Worm (Caenorhabditis elegans) whole organism, L4 larva: ENCODE measurements around the gene sprr-2.

Source experiments
- D1046.2 ChIP-seq: fragments of 200-800 bp; sonication (Bioruptor generic); IDR thresholded peaks from 2 replicates; pipeline ENCODE4 v1.3.6; 2022; ENCODE audit warnings: missing genetic modification characterization, missing compliant biosample characterization
- F10B5.3 ChIP-seq: sonication (generic microtip); optimal IDR thresholded peaks from 2 replicates; lab custom pipeline; 2016; ENCODE audit warnings: mild to moderate bottlenecking, missing genetic modification characterization, missing compliant biosample characterization
- F26F4.8 ChIP-seq: fragments of 200-800 bp; sonication (Bioruptor generic); conservative IDR thresholded peaks from 2 replicates; pipeline ENCODE4 v1.3.6; 2022; ENCODE audit warnings: missing genetic modification characterization, missing compliant biosample characterization
- F37D6.2 ChIP-seq: sonication (generic microtip); optimal IDR thresholded peaks from 2 replicates; lab custom pipeline; 2016; ENCODE audit warnings: mild to moderate bottlenecking, missing genetic modification characterization, missing compliant biosample characterization
- F44E2.7 ChIP-seq: fragments of 200-800 bp; sonication (Bioruptor generic); IDR thresholded peaks from 2 replicates; pipeline ENCODE4 v2.1.2; 2022; ENCODE audit warnings: missing genetic modification characterization, missing compliant biosample characterization
- T20F7.1 ChIP-seq: fragments of 200-800 bp; sonication (Bioruptor generic); optimal IDR thresholded peaks from 2 replicates; lab custom pipeline; 2018; ENCODE audit warnings: mild to moderate bottlenecking, missing genetic modification characterization, missing compliant biosample characterization
- T26A8.4 ChIP-seq: fragments of 200-800 bp; sonication (Bioruptor generic); IDR thresholded peaks from 2 replicates; pipeline ENCODE4 v1.3.6; 2022; ENCODE audit warnings: missing genetic modification characterization, missing compliant biosample characterization
- Y105C5A.15 ChIP-seq: fragments of 200-800 bp; sonication (Bioruptor generic); IDR thresholded peaks from 2 replicates; pipeline ENCODE4 v1.3.6; 2022; ENCODE audit warnings: missing genetic modification characterization, missing compliant biosample characterization
- ZK337.2 ChIP-seq: fragments of 200-800 bp; sonication (Bioruptor generic); IDR thresholded peaks from 2 replicates; pipeline ENCODE4 v1.3.6; 2022; ENCODE audit warnings: missing genetic modification reagents, missing genetic modification characterization, missing compliant biosample characterization
- ZK546.5 ChIP-seq, 2 experiments: sonication (generic microtip); optimal IDR thresholded peaks; 2 replicates each; lab custom pipeline; 2017; ENCODE audit warnings: missing biosample characterization in 2 of 2, missing genetic modification characterization in 2 of 2
- aha-1 ChIP-seq: fragments of 150-350 bp; peaks from one replicate; lab custom pipeline; 2014; ENCODE audit warnings: missing biosample characterization, missing genetic modification characterization
- aly-2 ChIP-seq: sonication (generic microtip); optimal IDR thresholded peaks from 2 replicates; lab custom pipeline; 2018; ENCODE audit warnings: missing biosample characterization, missing genetic modification characterization
- arid-1 ChIP-seq: fragments of 200-800 bp; sonication (Bioruptor generic); conservative IDR thresholded peaks from 2 replicates; pipeline ENCODE4 v1.3.6; 2022; ENCODE audit warnings: missing genetic modification reagents, missing genetic modification characterization, missing compliant biosample characterization
- ceh-28 ChIP-seq: fragments of 150-350 bp; optimal IDR thresholded peaks from 2 replicates; lab custom pipeline; 2014; ENCODE audit warnings: missing biosample characterization, missing genetic modification reagents, missing genetic modification characterization
- ceh-32 ChIP-seq: sonication (generic microtip); optimal IDR thresholded peaks from 2 replicates; lab custom pipeline; 2016; ENCODE audit warnings: mild to moderate bottlenecking, missing genetic modification characterization, missing compliant biosample characterization; ENCODE audit not compliant: poor library complexity
- ceh-62 ChIP-seq: sonication (generic microtip); optimal IDR thresholded peaks from 2 replicates; lab custom pipeline; 2017; ENCODE audit warnings: missing biosample characterization, missing genetic modification characterization
- cey-2 ChIP-seq: sonication (generic microtip); optimal IDR thresholded peaks from 3 replicates; lab custom pipeline; 2017; ENCODE audit warnings: missing genetic modification characterization, mild to moderate bottlenecking, missing compliant biosample characterization, antibody characterized with exemption, borderline replicate concordance; ENCODE audit not compliant: insufficient read depth
- ctbp-1 ChIP-seq: fragments of 200-800 bp; sonication (Bioruptor generic); IDR thresholded peaks from 2 replicates; pipeline ENCODE4 v1.3.6; 2022; ENCODE audit warnings: missing genetic modification reagents, missing genetic modification characterization, missing compliant biosample characterization
- daf-8 ChIP-seq: fragments of 200-800 bp; sonication (Bioruptor generic); IDR thresholded peaks from 2 replicates; pipeline ENCODE4 v1.3.6; 2022; ENCODE audit warnings: missing genetic modification characterization, missing compliant biosample characterization
- dmd-8 ChIP-seq: fragments of 200-800 bp; sonication (Bioruptor generic); IDR thresholded peaks from 2 replicates; pipeline ENCODE4 v1.3.6; 2022; ENCODE audit warnings: missing genetic modification characterization, missing compliant biosample characterization
- duxl-1 ChIP-seq: sonication (generic microtip); optimal IDR thresholded peaks from 2 replicates; lab custom pipeline; 2016; ENCODE audit warnings: mild to moderate bottlenecking, missing genetic modification characterization, moderate library complexity, missing compliant biosample characterization; ENCODE audit not compliant: poor library complexity
- dve-1 ChIP-seq: sonication (generic microtip); optimal IDR thresholded peaks from 2 replicates; lab custom pipeline; 2017; ENCODE audit warnings: antibody characterized with exemption, mild to moderate bottlenecking, missing genetic modification characterization, missing compliant biosample characterization; ENCODE audit not compliant: insufficient read depth
- egl-43 ChIP-seq: fragments of 200-800 bp; sonication (Bioruptor generic); IDR thresholded peaks from 2 replicates; pipeline ENCODE4 v1.3.6; 2022; ENCODE audit warnings: missing genetic modification reagents, missing genetic modification characterization, missing compliant biosample characterization
- fkh-10 ChIP-seq: fragments of 150-350 bp; optimal IDR thresholded peaks from 2 replicates; lab custom pipeline; 2014; ENCODE audit warnings: missing biosample characterization, missing genetic modification reagents, missing genetic modification characterization
- gei-8 ChIP-seq: fragments of 200-800 bp; sonication (Bioruptor generic); optimal IDR thresholded peaks from 2 replicates; lab custom pipeline; 2018; ENCODE audit warnings: mild to moderate bottlenecking, missing genetic modification characterization, missing compliant biosample characterization
- hif-1 ChIP-seq, 2 experiments: sonication (generic microtip); optimal IDR thresholded peaks; 2 replicates each; lab custom pipeline; 2016 to 2017; ENCODE audit warnings: missing compliant biosample characterization in 2 of 2, missing genetic modification characterization in 2 of 2, missing genetic modification reagents in 2 of 2, missing genotype in 2 of 2, mild to moderate bottlenecking in 1 of 2
- hlh-30 ChIP-seq: sonication (generic microtip); optimal IDR thresholded peaks from 2 replicates; lab custom pipeline; 2017; ENCODE audit warnings: antibody characterized with exemption, mild to moderate bottlenecking, missing genetic modification characterization, missing compliant biosample characterization; ENCODE audit not compliant: insufficient read depth
- hmg-1.1 ChIP-seq: fragments of 200-800 bp; sonication (Bioruptor generic); IDR thresholded peaks from 2 replicates; pipeline ENCODE4 v1.3.6; 2022; ENCODE audit warnings: missing genetic modification reagents, missing genetic modification characterization, missing compliant biosample characterization
- lim-7 ChIP-seq: fragments of 200-800 bp; sonication (Bioruptor generic); IDR thresholded peaks from 2 replicates; pipeline ENCODE4 v1.3.6; 2022; ENCODE audit warnings: missing genetic modification characterization, missing compliant biosample characterization
- lin-1 ChIP-seq: fragments of 200-800 bp; sonication (Bioruptor generic); IDR thresholded peaks from 2 replicates; pipeline ENCODE4 v1.3.6; 2022; ENCODE audit warnings: missing genetic modification reagents, missing genetic modification characterization, missing compliant biosample characterization
- lin-29 ChIP-seq: fragments of 200-800 bp; sonication (Bioruptor generic); IDR thresholded peaks from 2 replicates; pipeline ENCODE4 v1.3.6; 2022; ENCODE audit warnings: missing genetic modification reagents, missing genetic modification characterization, missing compliant biosample characterization
- lin-39 ChIP-seq: fragments of 150-350 bp; optimal IDR thresholded peaks from 2 replicates; lab custom pipeline; 2014; ENCODE audit warnings: missing biosample characterization, missing genetic modification reagents, missing genetic modification characterization
- lsy-2 ChIP-seq, 2 experiments: fragments of 150-350 bp in 1 of 2; sonication (generic microtip) in 1 of 2; optimal IDR thresholded peaks; 2 replicates each; lab custom pipeline; 2014 to 2017; ENCODE audit warnings: missing biosample characterization in 2 of 2, missing genetic modification characterization in 2 of 2
- mdt-29 ChIP-seq: fragments of 200-800 bp; sonication (Bioruptor generic); IDR thresholded peaks from 2 replicates; pipeline ENCODE4 v1.3.6; 2022; ENCODE audit warnings: missing genetic modification reagents, missing genetic modification characterization, missing compliant biosample characterization
- nhr-111 ChIP-seq: fragments of 200-800 bp; sonication (Bioruptor generic); optimal IDR thresholded peaks from 2 replicates; lab custom pipeline; 2018; ENCODE audit warnings: mild to moderate bottlenecking, missing genetic modification characterization, missing compliant biosample characterization
- nhr-237 ChIP-seq: sonication (generic microtip); optimal IDR thresholded peaks from 2 replicates; lab custom pipeline; 2017; ENCODE audit warnings: missing biosample characterization, missing genetic modification characterization
- nhr-25 ChIP-seq: sonication (generic microtip); optimal IDR thresholded peaks from 2 replicates; lab custom pipeline; 2017; ENCODE audit warnings: missing genetic modification characterization, mild to moderate bottlenecking, missing compliant biosample characterization, antibody characterized with exemption, moderate library complexity, borderline replicate concordance; ENCODE audit not compliant: insufficient read depth
- nhr-48 ChIP-seq: sonication (generic microtip); optimal IDR thresholded peaks from 2 replicates; lab custom pipeline; 2016; ENCODE audit warnings: mild to moderate bottlenecking, missing genetic modification characterization, missing compliant biosample characterization
- nhr-6 ChIP-seq: fragments of 150-350 bp; optimal IDR thresholded peaks from 2 replicates; lab custom pipeline; 2014; ENCODE audit warnings: missing biosample characterization, missing genetic modification characterization
- nhr-76 ChIP-seq: fragments of 150-350 bp; optimal IDR thresholded peaks from 2 replicates; lab custom pipeline; 2014; ENCODE audit warnings: missing biosample characterization, missing genetic modification characterization
- set-16 ChIP-seq: fragments of 200-800 bp; sonication (Bioruptor generic); IDR thresholded peaks from 2 replicates; pipeline ENCODE4 v1.3.6; 2022; ENCODE audit warnings: missing genetic modification reagents, missing genetic modification characterization, missing compliant biosample characterization
- skn-1 ChIP-seq: fragments of 150-350 bp; optimal IDR thresholded peaks from 2 replicates; lab custom pipeline; 2014; ENCODE audit warnings: missing biosample characterization, missing genetic modification characterization
- spr-1 ChIP-seq: sonication (generic microtip); optimal IDR thresholded peaks from 2 replicates; lab custom pipeline; 2016; ENCODE audit warnings: mild to moderate bottlenecking, missing genetic modification characterization, missing compliant biosample characterization
- tag-97 ChIP-seq: fragments of 200-800 bp; sonication (Bioruptor generic); IDR thresholded peaks from 2 replicates; pipeline ENCODE4 v1.3.6; 2022; ENCODE audit warnings: missing genetic modification characterization, missing compliant biosample characterization
- tra-1 ChIP-seq: fragments of 200-800 bp; sonication (Bioruptor generic); IDR thresholded peaks from 2 replicates; pipeline ENCODE4 v1.3.6; 2022; ENCODE audit warnings: missing genetic modification reagents, missing genetic modification characterization, missing compliant biosample characterization
- unc-130 ChIP-seq: sonication (generic microtip); optimal IDR thresholded peaks from 2 replicates; lab custom pipeline; 2016; ENCODE audit warnings: missing genetic modification reagents, missing genetic modification characterization, missing compliant biosample characterization
- unc-39 ChIP-seq: sonication (generic microtip); optimal IDR thresholded peaks from 2 replicates; lab custom pipeline; 2017; ENCODE audit warnings: missing biosample characterization, missing genetic modification characterization
- unc-62 ChIP-seq, 3 experiments: fragments of 150-350 bp in 1 of 3; sonication (generic microtip); optimal IDR thresholded peaks in 2 of 3; peaks in 1 of 3; 1 replicate in 1 of 3; 2 replicates in 2 of 3; lab custom pipeline; 2014 to 2017; ENCODE audit warnings: missing biosample characterization in 3 of 3, missing genetic modification characterization in 3 of 3, missing genetic modification reagents in 3 of 3, missing genotype in 1 of 3
- zfp-2 ChIP-seq: sonication (generic microtip); optimal IDR thresholded peaks from 2 replicates; lab custom pipeline; 2016; ENCODE audit warnings: mild to moderate bottlenecking, missing genetic modification characterization, missing compliant biosample characterization
- zip-2 ChIP-seq: fragments of 150-350 bp; optimal IDR thresholded peaks from 2 replicates; lab custom pipeline; 2014; ENCODE audit warnings: missing biosample characterization, missing genetic modification characterization
- ztf-7 ChIP-seq: fragments of 150-350 bp; optimal IDR thresholded peaks from 2 replicates; lab custom pipeline; 2014; ENCODE audit warnings: missing biosample characterization, missing genetic modification characterization

The sprr-2 gene

ce11 chrX:14810718-14811117 is 17.5 kb downstream of the sprr-2 start, which contains the start of gene atf-4 (continued):
- no peak for TF ChIP-seq ceh-32 (tag; lab: Kevin White, UChicago)
- TF ChIP-seq lin-1 (GFP tag; lab: Robert Waterston, UW), result peak; percentile 68
- TF ChIP-seq zip-2, result no peak
- no peak for TF ChIP-seq T20F7.1 (GFP tag; lab: Kevin White, UChicago)
- TF ChIP-seq lsy-2 (tag; optimal IDR thresholded peaks at IDR 0.05; lab: Kevin White, UChicago), result peak; percentile 47 to 73
- peak; percentile 82 for TF ChIP-seq nhr-48 (tag; lab: Kevin White, UChicago)
- no peak for TF ChIP-seq ZK546.5 (tag; optimal IDR thresholded peaks at IDR 0.05; lab: Kevin White, UChicago)
- no peak for TF ChIP-seq ctbp-1 (GFP tag; lab: Robert Waterston, UW)
- TF ChIP-seq F37D6.2 (tag; lab: Kevin White, UChicago), result no peak
- peak; percentile 48 for TF ChIP-seq ceh-28
- no peak for TF ChIP-seq mdt-29 (GFP tag; lab: Robert Waterston, UW)
- TF ChIP-seq ztf-7 (tag; lab: Kevin White, UChicago), result peak; percentile 46
- peak; percentile 95 for TF ChIP-seq hlh-30 (tag; lab: Kevin White, UChicago)
- TF ChIP-seq D1046.2, result no peak
- peak; percentile 36; the same call in 1 of the 2 replicates for TF ChIP-seq hmg-1.1 (GFP tag; lab: Robert Waterston, UW)
- no peak for TF ChIP-seq nhr-25 (tag; lab: Kevin White, UChicago)
- no peak for TF ChIP-seq tra-1
- no peak for TF ChIP-seq F44E2.7 (GFP tag; lab: Robert Waterston, UW)
- no peak for TF ChIP-seq fkh-10
- TF ChIP-seq nhr-6, result no peak
- no peak for TF ChIP-seq F26F4.8
- no peak for TF ChIP-seq lim-7 (GFP tag; lab: Robert Waterston, UW)
- TF ChIP-seq aha-1, result peak; percentile 51
- TF ChIP-seq duxl-1 (tag; lab: Kevin White, UChicago), result no peak
- TF ChIP-seq F10B5.3, result no peak
- no peak for TF ChIP-seq unc-62 (GFP tag; optimal IDR thresholded peaks at IDR 0.05 in 1 of 2; lab: Kevin White, UChicago)
- no peak for TF ChIP-seq unc-62 (tag; optimal IDR thresholded peaks at IDR 0.05; lab: Kevin White, UChicago)
- TF ChIP-seq ZK337.2 (GFP tag; lab: Robert Waterston, UW), result no peak
- TF ChIP-seq set-16 (GFP tag; lab: Robert Waterston, UW), result no peak
- TF ChIP-seq spr-1 (tag; lab: Kevin White, UChicago), result no peak
- no peak for TF ChIP-seq lin-39 (tag; lab: Kevin White, UChicago)
- peak; percentile 62; the same call in 1 of the 2 replicates for TF ChIP-seq T26A8.4 (GFP tag; lab: Robert Waterston, UW)
- TF ChIP-seq arid-1 (GFP tag; lab: Robert Waterston, UW), result peak; percentile 56; the same call in 1 of the 2 replicates
- TF ChIP-seq skn-1 (tag; lab: Kevin White, UChicago), result no peak
- TF ChIP-seq unc-130 (GFP tag; lab: Kevin White, UChicago), result no peak
- TF ChIP-seq lin-29 (GFP tag; lab: Robert Waterston, UW), result no peak
- no peak for TF ChIP-seq zfp-2 (tag; lab: Kevin White, UChicago)
- TF ChIP-seq nhr-76, result no peak
- TF ChIP-seq egl-43 (GFP tag; lab: Robert Waterston, UW), result peak; percentile 34; the same call in 1 of the 2 replicates
- no peak for TF ChIP-seq aly-2 (tag; lab: Kevin White, UChicago)
- TF ChIP-seq gei-8 (GFP tag; lab: Kevin White, UChicago), result no peak
- TF ChIP-seq hif-1 (tag; optimal IDR thresholded peaks at IDR 0.05; lab: Kevin White, UChicago), result peak in 1 of 2 experiments; percentile 37
- TF ChIP-seq ceh-62, result no peak
- TF ChIP-seq nhr-111 (GFP tag; lab: Kevin White, UChicago), result no peak
- TF ChIP-seq nhr-237 (tag; lab: Kevin White, UChicago), result no peak
- no peak for TF ChIP-seq unc-39 (tag; lab: Kevin White, UChicago)
- peak; percentile 65; the same call in 1 of the 2 replicates for TF ChIP-seq dmd-8 (GFP tag; lab: Robert Waterston, UW)
- TF ChIP-seq cey-2 (tag; lab: Kevin White, UChicago), result no peak
- no peak for TF ChIP-seq tag-97 (GFP tag; lab: Robert Waterston, UW)
- no peak for TF ChIP-seq daf-8
- peak; percentile 91 for TF ChIP-seq dve-1 (tag; lab: Kevin White, UChicago)
- TF ChIP-seq Y105C5A.15 (GFP tag; lab: Robert Waterston, UW), result no peak
